Worm (Caenorhabditis elegans): Measurements from ENCODE around the gene npr-18.

DNA sequence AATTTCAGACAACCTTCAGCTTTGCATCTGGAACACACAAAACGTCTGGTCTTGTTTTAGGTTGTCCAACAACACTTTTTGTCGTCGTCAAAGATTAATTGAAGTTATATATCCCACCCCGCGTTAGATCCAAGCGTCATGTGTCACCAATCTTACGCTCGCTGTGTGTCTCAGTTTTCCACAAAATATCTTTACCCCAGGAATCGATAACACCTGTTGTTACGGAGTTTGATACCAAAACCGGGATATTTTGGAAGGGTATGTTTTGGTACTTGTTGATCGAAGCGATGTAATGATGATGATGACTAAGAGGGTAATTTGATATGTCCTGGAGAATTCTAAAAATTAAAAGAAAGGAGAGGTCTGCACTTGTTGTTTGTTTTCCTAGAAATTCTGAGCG, 44.9 kb downstream of the npr-18 start:
- TF ChIP-seq W03F9.2 (tag; optimal IDR thresholded peaks at IDR 0.05) (no peak), him-1 (tag; optimal IDR thresholded peaks at IDR 0.05) (no peak)
